3 worm cellular contexts compared by ENCODE assay signal in the genomic region with DNA sequence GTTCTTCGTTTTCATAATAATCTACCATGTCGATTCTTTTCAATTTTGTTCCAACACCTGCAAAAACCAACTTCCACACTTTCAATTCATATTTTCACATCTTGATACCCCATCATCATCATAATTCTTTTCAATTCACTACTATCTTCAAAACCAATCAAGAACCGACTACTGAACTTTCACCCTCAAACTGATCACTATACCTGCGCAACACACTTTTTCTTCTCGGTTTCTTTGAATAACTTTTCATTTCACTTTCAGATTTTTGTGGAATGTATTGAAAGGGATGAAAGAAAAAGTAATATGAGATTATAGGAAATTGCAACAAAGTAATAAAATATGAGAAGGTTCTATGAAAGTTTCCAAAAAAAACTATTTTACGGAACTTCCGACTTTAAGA.
TF ChIP-seq lines count a peak whose summit lies in the region.

No protein-coding gene starts in this region.

TF ChIP-seq in whole organism, L1 larva, 84 proteins besides CTCF, POLR2A, EP300 and RAD21:
- TF ChIP-seq ama-1 (optimal IDR thresholded peaks at IDR 0.05; lab: Kevin White, UChicago) = no peak
- TF ChIP-seq blmp-1 (tag; optimal IDR thresholded peaks at IDR 0.05; lab: Kevin White, UChicago) = peak; percentile 96

TF ChIP-seq in whole organism, L2 larva, 48 proteins besides CTCF, POLR2A, EP300 and RAD21:
- TF ChIP-seq blmp-1 (tag; optimal IDR thresholded peaks at IDR 0.05; lab: Kevin White, UChicago; ENCODE audit: insufficient read depth) (peak; percentile 69), nhr-21 (tag; optimal IDR thresholded peaks at IDR 0.05; lab: Kevin White, UChicago) (no peak)
TF ChIP-seq in whole organism, L2 larva: peak in this region for 1.

TF ChIP-seq in whole organism, L4 larva, 104 proteins besides CTCF, POLR2A, EP300 and RAD21:
- TF ChIP-seq aha-1 (tag; lab: Kevin White, UChicago) (peak; percentile 32), attf-4 (tag; optimal IDR thresholded peaks at IDR 0.05; lab: Kevin White, UChicago) (no peak), dve-1 (tag; optimal IDR thresholded peaks at IDR 0.05; lab: Kevin White, UChicago; ENCODE audit: insufficient read depth) (no peak)
